Worm (Caenorhabditis elegans) whole organism, L2 larva: ENCODE data around the gene nhr-55.

Experiments used
- F13H6.1 ChIP-seq: sonication (generic microtip); optimal IDR thresholded peaks from 2 replicates; lab custom pipeline; 2016; ENCODE audit warnings: missing genetic modification characterization, missing compliant biosample characterization
- R02D3.7 ChIP-seq: fragments of 150-350 bp; optimal IDR thresholded peaks from 2 replicates; lab custom pipeline; 2014; ENCODE audit warnings: missing biosample characterization, missing genetic modification characterization
- Y55F3AM.14 ChIP-seq: fragments of 200-800 bp; sonication (Bioruptor generic); optimal IDR thresholded peaks from 2 replicates; lab custom pipeline; 2018; ENCODE audit warnings: mild to moderate bottlenecking, missing genetic modification characterization, missing compliant biosample characterization
- ZK546.5 ChIP-seq: sonication (generic microtip); optimal IDR thresholded peaks from 2 replicates; lab custom pipeline; 2017; ENCODE audit warnings: missing biosample characterization, missing genetic modification characterization
- ama-1 ChIP-seq: fragments of 150-350 bp; optimal IDR thresholded peaks from 2 replicates; lab custom pipeline; 2018; ENCODE audit warnings: inconsistent platforms
- blmp-1 ChIP-seq: sonication (generic microtip); optimal IDR thresholded peaks from 2 replicates; lab custom pipeline; 2017; ENCODE audit warnings: missing genetic modification characterization, mild to moderate bottlenecking, missing compliant biosample characterization, antibody characterized with exemption, moderate library complexity; ENCODE audit not compliant: insufficient read depth
- ceh-82 ChIP-seq: fragments of 150-350 bp; optimal IDR thresholded peaks from 2 replicates; lab custom pipeline; 2014; ENCODE audit warnings: missing biosample characterization, missing genetic modification characterization
- crh-2 ChIP-seq: sonication (generic microtip); optimal IDR thresholded peaks from 2 replicates; lab custom pipeline; 2017; ENCODE audit warnings: missing biosample characterization, missing genetic modification characterization
- dmd-4 ChIP-seq: sonication (generic microtip); optimal IDR thresholded peaks from 2 replicates; lab custom pipeline; 2017; ENCODE audit warnings: missing biosample characterization, missing genetic modification characterization
- egl-27 ChIP-seq: sonication (generic microtip); optimal IDR thresholded peaks from 3 replicates; lab custom pipeline; 2017; ENCODE audit warnings: missing biosample characterization, missing genetic modification reagents, missing genetic modification characterization
- elt-1 ChIP-seq: fragments of 150-350 bp; optimal IDR thresholded peaks from 2 replicates; lab custom pipeline; 2014; ENCODE audit warnings: missing biosample characterization, missing genetic modification characterization
- fos-1 ChIP-seq: fragments of 150-350 bp; optimal IDR thresholded peaks from 2 replicates; lab custom pipeline; 2014; ENCODE audit warnings: missing biosample characterization, missing genetic modification characterization
- gmeb-1 ChIP-seq: fragments of 150-350 bp; optimal IDR thresholded peaks from 2 replicates; lab custom pipeline; 2014; ENCODE audit warnings: missing biosample characterization, missing genetic modification characterization
- lin-11 ChIP-seq: fragments of 150-350 bp; sonication (generic microtip); optimal IDR thresholded peaks from 2 replicates; lab custom pipeline; 2014; ENCODE audit warnings: missing biosample characterization, missing genetic modification characterization, inconsistent platforms, mixed read lengths
- lin-13 ChIP-seq: fragments of 150-350 bp; optimal IDR thresholded peaks from 2 replicates; lab custom pipeline; 2014; ENCODE audit warnings: missing biosample characterization, missing genetic modification reagents, missing genetic modification characterization
- lin-39 ChIP-seq: fragments of 150-350 bp; optimal IDR thresholded peaks from 2 replicates; lab custom pipeline; 2014; ENCODE audit warnings: missing biosample characterization, missing genetic modification reagents, missing genetic modification characterization
- mab-5 ChIP-seq: fragments of 150-350 bp; optimal IDR thresholded peaks from 2 replicates; lab custom pipeline; 2014; ENCODE audit warnings: missing biosample characterization, missing genetic modification characterization
- mbf-1 ChIP-seq: sonication (generic microtip); optimal IDR thresholded peaks from 2 replicates; lab custom pipeline; 2017; ENCODE audit warnings: missing biosample characterization, missing genetic modification characterization
- mdl-1 ChIP-seq, 2 experiments: fragments of 150-350 bp in 1 of 2; sonication (generic microtip) in 1 of 2; optimal IDR thresholded peaks; 2 replicates each; lab custom pipeline; 2017; ENCODE audit warnings: missing biosample characterization in 2 of 2, missing genetic modification characterization in 2 of 2
- nhr-10 ChIP-seq: sonication (generic microtip); optimal IDR thresholded peaks from 2 replicates; lab custom pipeline; 2017; ENCODE audit warnings: missing biosample characterization, missing genetic modification characterization
- nhr-11 ChIP-seq: fragments of 150-350 bp; optimal IDR thresholded peaks from 2 replicates; lab custom pipeline; 2014; ENCODE audit warnings: missing biosample characterization, missing genetic modification characterization
- nhr-12 ChIP-seq: fragments of 150-350 bp; optimal IDR thresholded peaks from 2 replicates; lab custom pipeline; 2014; ENCODE audit warnings: missing biosample characterization, missing genetic modification characterization
- nhr-129 ChIP-seq: fragments of 150-350 bp; optimal IDR thresholded peaks from 2 replicates; lab custom pipeline; 2014; ENCODE audit warnings: missing biosample characterization, missing genetic modification characterization
- nhr-25 ChIP-seq: fragments of 150-350 bp; sonication (generic microtip); optimal IDR thresholded peaks from 3 replicates; lab custom pipeline; 2014; ENCODE audit warnings: missing biosample characterization, missing genetic modification characterization
- nhr-77 ChIP-seq: fragments of 150-350 bp; optimal IDR thresholded peaks from 2 replicates; lab custom pipeline; 2014; ENCODE audit warnings: missing biosample characterization, missing genetic modification characterization
- sem-4 ChIP-seq: fragments of 150-350 bp; optimal IDR thresholded peaks from 2 replicates; lab custom pipeline; 2014; ENCODE audit warnings: missing biosample characterization, missing genetic modification reagents, missing genetic modification characterization
- skn-1 ChIP-seq: sonication (generic microtip); optimal IDR thresholded peaks from 2 replicates; lab custom pipeline; 2017; ENCODE audit warnings: missing biosample characterization, missing genetic modification characterization
- sma-3 ChIP-seq: sonication (generic microtip); optimal IDR thresholded peaks from 2 replicates; lab custom pipeline; 2016; ENCODE audit warnings: missing genetic modification reagents, missing genetic modification characterization, missing compliant biosample characterization
- sma-9 ChIP-seq, 2 experiments: fragments of 150-350 bp in 1 of 2; sonication (generic microtip) in 1 of 2; optimal IDR thresholded peaks; 2 replicates each; lab custom pipeline; 2014 to 2016; ENCODE audit warnings: missing genetic modification characterization in 2 of 2, mild to moderate bottlenecking in 1 of 2, missing biosample characterization in 1 of 2, missing compliant biosample characterization in 1 of 2, missing genetic modification reagents in 1 of 2, moderate library complexity in 1 of 2
- snpc-4 ChIP-seq: fragments of 150-350 bp; optimal IDR thresholded peaks from 2 replicates; lab custom pipeline; 2014; ENCODE audit warnings: missing biosample characterization, missing genetic modification characterization
- unc-39 ChIP-seq: fragments of 150-350 bp; optimal IDR thresholded peaks from 2 replicates; lab custom pipeline; 2014; ENCODE audit warnings: missing biosample characterization, missing genetic modification characterization
- unc-55 ChIP-seq: fragments of 150-350 bp; sonication (generic microtip); optimal IDR thresholded peaks from 3 replicates; lab custom pipeline; 2014; ENCODE audit warnings: missing biosample characterization, missing genetic modification reagents, missing genetic modification characterization
- unc-62 ChIP-seq: fragments of 150-350 bp; optimal IDR thresholded peaks from 2 replicates; lab custom pipeline; 2014; ENCODE audit warnings: missing biosample characterization, missing genetic modification reagents, missing genetic modification characterization
- zag-1 ChIP-seq: fragments of 150-350 bp; optimal IDR thresholded peaks from 2 replicates; lab custom pipeline; 2014; ENCODE audit warnings: missing biosample characterization, missing genetic modification characterization
- ztf-1 ChIP-seq: fragments of 200-800 bp; sonication (Bioruptor generic); conservative IDR thresholded peaks from 2 replicates; pipeline ENCODE4 v1.3.6; 2022; ENCODE audit warnings: missing genetic modification characterization, missing compliant biosample characterization

nhr-55 gene

DNA sequence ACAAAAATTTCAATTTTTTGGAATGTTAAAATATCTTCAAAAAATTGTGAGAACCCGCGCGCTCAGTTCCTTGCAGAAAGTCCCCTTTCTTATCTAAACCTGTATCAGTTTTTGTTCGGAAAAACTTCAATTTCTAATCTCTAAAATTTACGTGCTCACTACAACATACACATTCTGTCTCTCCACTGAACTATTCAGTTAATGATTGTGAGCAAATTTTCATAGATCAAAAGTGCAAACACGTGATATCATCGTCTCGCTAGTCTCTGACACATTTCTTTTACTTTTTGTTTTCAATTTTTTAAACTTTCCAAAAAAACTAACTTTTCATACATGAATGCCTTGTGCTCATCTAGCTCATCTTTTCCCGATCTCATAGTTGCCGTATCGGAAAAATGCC is 18.5 kb upstream of the nhr-55 start, which contains the start of gene nhr-203:
Gene nhr-203, plus strand, starts transcription at position 332 of the 400 bp plus-strand sequence.
- no peak for TF ChIP-seq zag-1 (tag; lab: Kevin White, UChicago)
- TF ChIP-seq mab-5 (tag; lab: Kevin White, UChicago), result no peak
- no peak for TF ChIP-seq unc-62
- peak; percentile 1 for TF ChIP-seq F13H6.1 (tag; lab: Kevin White, UChicago)
- peak; percentile 45 for TF ChIP-seq crh-2
- TF ChIP-seq elt-1 (tag; lab: Kevin White, UChicago), result no peak
- peak; percentile 52 for TF ChIP-seq skn-1
- no peak for TF ChIP-seq mbf-1 (tag; lab: Kevin White, UChicago)
- TF ChIP-seq lin-39 (tag; lab: Kevin White, UChicago), result no peak
- TF ChIP-seq sma-9 (GFP tag; optimal IDR thresholded peaks at IDR 0.05; lab: Kevin White, UChicago), result peak; percentile 80
- TF ChIP-seq sma-9 (tag; optimal IDR thresholded peaks at IDR 0.05; lab: Kevin White, UChicago), result no peak
- TF ChIP-seq Y55F3AM.14 (GFP tag; lab: Kevin White, UChicago), result no peak
- TF ChIP-seq lin-13 (GFP tag; lab: Kevin White, UChicago), result no peak
- TF ChIP-seq fos-1 (tag; lab: Kevin White, UChicago), result peak; percentile 75
- TF ChIP-seq ceh-82 (tag; lab: Kevin White, UChicago), result no peak
- peak; percentile 37 for TF ChIP-seq gmeb-1 (tag; lab: Kevin White, UChicago)
- TF ChIP-seq unc-55 (GFP tag; lab: Kevin White, UChicago), result no peak
- no peak for TF ChIP-seq nhr-10 (tag; lab: Kevin White, UChicago)
- TF ChIP-seq snpc-4 (tag; lab: Kevin White, UChicago), result no peak

DNA sequence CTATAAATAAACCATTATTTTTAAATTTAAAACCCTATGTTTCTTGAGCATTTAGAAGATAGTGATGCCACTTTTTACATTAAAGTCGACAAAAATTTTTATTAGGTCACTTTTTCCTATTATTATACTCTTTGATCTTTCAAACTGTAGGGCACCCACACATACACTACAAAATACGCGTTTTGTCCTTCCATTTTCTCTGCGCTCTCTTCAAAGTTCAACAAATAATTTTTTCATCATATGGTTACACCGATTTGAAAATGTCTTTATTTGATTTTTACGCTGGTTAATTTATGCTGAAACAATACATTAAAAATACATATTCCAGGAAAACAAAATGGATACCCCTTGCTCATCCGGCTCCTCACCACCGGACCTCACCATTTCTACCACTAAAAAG is 15.7 kb upstream of the nhr-55 start, which contains the start of gene nhr-202:
Gene nhr-202, plus strand, starts transcription at position 326 of the 400 bp plus-strand sequence.
- TF ChIP-seq nhr-12 (tag; lab: Kevin White, UChicago) (no peak), nhr-77 (tag; lab: Kevin White, UChicago) (no peak), lin-39 (tag; lab: Kevin White, UChicago) (no peak), ZK546.5 (tag; lab: Kevin White, UChicago) (no peak), nhr-10 (tag; lab: Kevin White, UChicago) (no peak), elt-1 (tag; lab: Kevin White, UChicago) (no peak), nhr-25 (peak; percentile 34), nhr-129 (peak; percentile 68), gmeb-1 (tag; lab: Kevin White, UChicago) (peak; percentile 12), nhr-11 (tag; lab: Kevin White, UChicago) (no peak), ztf-1 (no peak), sma-9 (GFP tag; optimal IDR thresholded peaks at IDR 0.05; lab: Kevin White, UChicago) (peak; percentile 83), sma-9 (tag; optimal IDR thresholded peaks at IDR 0.05; lab: Kevin White, UChicago) (no peak), F13H6.1 (tag; lab: Kevin White, UChicago) (peak; percentile 4), crh-2 (peak; percentile 65), sma-3 (GFP tag; lab: Kevin White, UChicago) (no peak), unc-62 (no peak), fos-1 (tag; lab: Kevin White, UChicago) (peak; percentile 52), ceh-82 (tag; lab: Kevin White, UChicago) (no peak)

DNA sequence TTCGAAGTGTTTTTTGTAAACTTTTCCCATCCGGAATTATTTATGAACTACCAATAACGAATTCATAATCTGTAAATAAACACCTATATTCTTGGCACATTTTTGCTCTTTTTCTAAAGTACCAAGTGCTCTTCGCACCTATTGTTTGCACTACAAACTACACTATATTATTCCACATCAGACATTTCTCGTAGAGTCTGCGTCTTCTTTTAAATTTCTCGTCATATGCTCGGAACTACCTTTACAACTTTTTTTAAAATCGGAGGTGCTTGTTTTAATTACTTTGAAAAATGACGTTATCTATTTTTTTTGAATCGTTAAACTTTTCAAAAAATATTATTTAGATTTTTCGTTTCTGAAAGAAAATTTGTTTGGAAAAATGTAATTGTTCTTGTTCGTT is 13.2 kb upstream of the nhr-55 start, which contains the start of gene nhr-201:
Gene nhr-201, plus strand, starts transcription at position 29 of the 400 bp plus-strand sequence.
- TF ChIP-seq ama-1 (lab: Kevin White, UChicago) (no peak), sem-4 (tag; lab: Kevin White, UChicago) (no peak), lin-11 (tag; lab: Kevin White, UChicago) (no peak), unc-39 (no peak), mab-5 (tag; lab: Kevin White, UChicago) (no peak), mdl-1 (tag; optimal IDR thresholded peaks at IDR 0.05; lab: Kevin White, UChicago) (no peak), skn-1 (no peak), sma-9 (GFP tag; optimal IDR thresholded peaks at IDR 0.05; lab: Kevin White, UChicago) (peak; percentile 44), sma-9 (tag; optimal IDR thresholded peaks at IDR 0.05; lab: Kevin White, UChicago) (no peak), dmd-4 (no peak), lin-13 (GFP tag; lab: Kevin White, UChicago) (no peak), crh-2 (peak; percentile 49), egl-27 (tag; lab: Kevin White, UChicago) (no peak), nhr-11 (tag; lab: Kevin White, UChicago) (no peak), R02D3.7 (tag; lab: Kevin White, UChicago) (no peak)

DNA sequence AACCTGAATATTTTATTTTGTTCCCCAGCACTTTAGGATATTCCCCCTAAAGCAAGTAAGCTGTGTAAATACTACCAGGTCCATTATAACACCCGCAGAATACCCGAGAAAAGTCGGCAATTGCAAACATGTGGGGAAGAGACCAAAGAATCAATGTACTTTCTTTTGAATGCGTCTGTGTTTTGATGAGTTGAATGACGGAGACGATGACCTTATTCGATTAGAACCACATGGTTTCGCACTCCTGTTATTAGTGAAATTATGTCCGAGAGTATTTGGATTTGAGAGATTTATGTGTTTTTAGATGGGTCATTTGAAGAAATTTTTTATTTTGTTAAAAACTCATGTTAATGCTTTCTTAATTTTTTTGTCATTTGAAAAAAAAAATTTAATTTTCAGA is 12.6 kb upstream of the nhr-55 start:
- TF ChIP-seq sma-9 (GFP tag; optimal IDR thresholded peaks at IDR 0.05; lab: Kevin White, UChicago) (peak; percentile 25), sma-9 (tag; optimal IDR thresholded peaks at IDR 0.05; lab: Kevin White, UChicago) (no peak), R02D3.7 (tag; lab: Kevin White, UChicago) (no peak), blmp-1 (tag; lab: Kevin White, UChicago) (peak; percentile 33)
